Worm (Caenorhabditis elegans) whole organism, L4 larva: ENCODE data around the gene his-38.

Source experiments
- T26A8.4 ChIP-seq: fragments of 200-800 bp; sonication (Bioruptor generic); IDR thresholded peaks from 2 replicates; pipeline ENCODE4 v1.3.6; 2022; ENCODE audit warnings: missing genetic modification characterization, missing compliant biosample characterization
- Y5F2A.4 ChIP-seq: fragments of 200-800 bp; sonication (Bioruptor generic); optimal IDR thresholded peaks from 2 replicates; lab custom pipeline; 2018; ENCODE audit warnings: mild to moderate bottlenecking, missing genetic modification characterization, missing compliant biosample characterization
- Y75B8A.6 ChIP-seq: fragments of 200-800 bp; sonication (Bioruptor generic); IDR thresholded peaks from 2 replicates; pipeline ENCODE4 v1.3.6; 2022; ENCODE audit warnings: missing genetic modification reagents, missing genetic modification characterization, missing compliant biosample characterization
- ZK337.2 ChIP-seq: fragments of 200-800 bp; sonication (Bioruptor generic); IDR thresholded peaks from 2 replicates; pipeline ENCODE4 v1.3.6; 2022; ENCODE audit warnings: missing genetic modification reagents, missing genetic modification characterization, missing compliant biosample characterization
- ama-1 ChIP-seq: fragments of 150-350 bp; optimal IDR thresholded peaks from 2 replicates; lab custom pipeline; 2014; ENCODE audit warnings: inconsistent platforms, mixed read lengths
- arid-1 ChIP-seq: fragments of 200-800 bp; sonication (Bioruptor generic); conservative IDR thresholded peaks from 2 replicates; pipeline ENCODE4 v1.3.6; 2022; ENCODE audit warnings: missing genetic modification reagents, missing genetic modification characterization, missing compliant biosample characterization
- ceh-32 ChIP-seq: sonication (generic microtip); optimal IDR thresholded peaks from 2 replicates; lab custom pipeline; 2016; ENCODE audit warnings: mild to moderate bottlenecking, missing genetic modification characterization, missing compliant biosample characterization; ENCODE audit not compliant: poor library complexity
- ceh-44 ChIP-seq: fragments of 200-800 bp; sonication (Bioruptor generic); IDR thresholded peaks from 2 replicates; pipeline ENCODE4 v1.3.6; 2022; ENCODE audit warnings: missing genetic modification reagents, missing genetic modification characterization, missing compliant biosample characterization
- ceh-62 ChIP-seq: sonication (generic microtip); optimal IDR thresholded peaks from 2 replicates; lab custom pipeline; 2017; ENCODE audit warnings: missing biosample characterization, missing genetic modification characterization
- ceh-82 ChIP-seq: sonication (generic microtip); optimal IDR thresholded peaks from 2 replicates; lab custom pipeline; 2017; ENCODE audit warnings: missing biosample characterization, missing genetic modification characterization
- ctbp-1 ChIP-seq: fragments of 200-800 bp; sonication (Bioruptor generic); IDR thresholded peaks from 2 replicates; pipeline ENCODE4 v1.3.6; 2022; ENCODE audit warnings: missing genetic modification reagents, missing genetic modification characterization, missing compliant biosample characterization
- daf-12 ChIP-seq: fragments of 150-350 bp; optimal IDR thresholded peaks from 2 replicates; lab custom pipeline; 2014; ENCODE audit warnings: missing biosample characterization, missing genetic modification reagents, missing genetic modification characterization
- daf-16 ChIP-seq, 3 experiments: sonication (generic microtip); optimal IDR thresholded peaks; 2 replicates each; lab custom pipeline; 2016 to 2017; ENCODE audit warnings: missing genetic modification characterization in 3 of 3, missing genetic modification reagents in 3 of 3, mild to moderate bottlenecking in 2 of 3, missing compliant biosample characterization in 2 of 3, missing biosample characterization in 1 of 3, moderate library complexity in 1 of 3
- daf-8 ChIP-seq: fragments of 200-800 bp; sonication (Bioruptor generic); IDR thresholded peaks from 2 replicates; pipeline ENCODE4 v1.3.6; 2022; ENCODE audit warnings: missing genetic modification characterization, missing compliant biosample characterization
- dmd-6 ChIP-seq: fragments of 200-800 bp; sonication (Bioruptor generic); IDR thresholded peaks from 2 replicates; pipeline ENCODE4 v1.3.6; 2022; ENCODE audit warnings: missing genetic modification reagents, missing genetic modification characterization, missing compliant biosample characterization
- dmd-9 ChIP-seq: fragments of 200-800 bp; sonication (Bioruptor generic); IDR thresholded peaks from 2 replicates; pipeline ENCODE4 v1.3.6; 2022; ENCODE audit warnings: missing genetic modification reagents, missing genetic modification characterization, missing compliant biosample characterization
- dve-1 ChIP-seq: sonication (generic microtip); optimal IDR thresholded peaks from 2 replicates; lab custom pipeline; 2017; ENCODE audit warnings: antibody characterized with exemption, mild to moderate bottlenecking, missing genetic modification characterization, missing compliant biosample characterization; ENCODE audit not compliant: insufficient read depth
- egl-27 ChIP-seq: sonication (generic microtip); optimal IDR thresholded peaks from 3 replicates; lab custom pipeline; 2017; ENCODE audit warnings: missing biosample characterization, missing genetic modification reagents, missing genetic modification characterization
- hlh-11 ChIP-seq: fragments of 200-800 bp; sonication (Bioruptor generic); optimal IDR thresholded peaks from 2 replicates; lab custom pipeline; 2018; ENCODE audit warnings: mild to moderate bottlenecking, missing genetic modification characterization, missing compliant biosample characterization
- hmg-1.1 ChIP-seq: fragments of 200-800 bp; sonication (Bioruptor generic); IDR thresholded peaks from 2 replicates; pipeline ENCODE4 v1.3.6; 2022; ENCODE audit warnings: missing genetic modification reagents, missing genetic modification characterization, missing compliant biosample characterization
- jun-1 ChIP-seq: fragments of 150-350 bp; optimal IDR thresholded peaks from 2 replicates; lab custom pipeline; 2014; ENCODE audit warnings: missing biosample characterization, missing genetic modification reagents, missing genetic modification characterization
- lin-29 ChIP-seq: fragments of 200-800 bp; sonication (Bioruptor generic); IDR thresholded peaks from 2 replicates; pipeline ENCODE4 v1.3.6; 2022; ENCODE audit warnings: missing genetic modification reagents, missing genetic modification characterization, missing compliant biosample characterization
- lin-38 ChIP-seq: fragments of 200-800 bp; sonication (Bioruptor generic); IDR thresholded peaks from 2 replicates; pipeline ENCODE4 v1.3.6; 2022; ENCODE audit warnings: missing genetic modification reagents, missing genetic modification characterization, missing compliant biosample characterization
- lsy-2 ChIP-seq, 2 experiments: fragments of 150-350 bp in 1 of 2; sonication (generic microtip) in 1 of 2; optimal IDR thresholded peaks; 2 replicates each; lab custom pipeline; 2014 to 2017; ENCODE audit warnings: missing biosample characterization in 2 of 2, missing genetic modification characterization in 2 of 2
- madf-9 ChIP-seq: fragments of 200-800 bp; sonication (Bioruptor generic); conservative IDR thresholded peaks from 2 replicates; pipeline ENCODE4 v1.3.6; 2022; ENCODE audit warnings: missing genetic modification reagents, missing genetic modification characterization, missing compliant biosample characterization
- mdt-29 ChIP-seq: fragments of 200-800 bp; sonication (Bioruptor generic); IDR thresholded peaks from 2 replicates; pipeline ENCODE4 v1.3.6; 2022; ENCODE audit warnings: missing genetic modification reagents, missing genetic modification characterization, missing compliant biosample characterization
- mep-1 ChIP-seq: fragments of 150-350 bp; sonication (generic microtip); optimal IDR thresholded peaks from 3 replicates; lab custom pipeline; 2014; ENCODE audit warnings: missing biosample characterization, missing genetic modification characterization
- mes-2 ChIP-seq: sonication (generic microtip); optimal IDR thresholded peaks from 2 replicates; lab custom pipeline; 2016; ENCODE audit warnings: missing genotype, mild to moderate bottlenecking, missing genetic modification characterization, missing compliant biosample characterization; ENCODE audit not compliant: poor library complexity, severe bottlenecking
- mxl-2 ChIP-seq: fragments of 200-800 bp; sonication (Bioruptor generic); conservative IDR thresholded peaks from 2 replicates; pipeline ENCODE4 v1.3.6; 2022; ENCODE audit warnings: missing genetic modification reagents, missing genetic modification characterization, missing compliant biosample characterization
- nhr-10 ChIP-seq: fragments of 150-350 bp; optimal IDR thresholded peaks from 2 replicates; lab custom pipeline; 2014; ENCODE audit warnings: missing biosample characterization, missing genetic modification characterization
- nhr-102 ChIP-seq: sonication (generic microtip); optimal IDR thresholded peaks from 2 replicates; lab custom pipeline; 2016; ENCODE audit warnings: mild to moderate bottlenecking, missing genetic modification characterization, moderate library complexity, missing compliant biosample characterization
- nhr-111 ChIP-seq: fragments of 200-800 bp; sonication (Bioruptor generic); optimal IDR thresholded peaks from 2 replicates; lab custom pipeline; 2018; ENCODE audit warnings: mild to moderate bottlenecking, missing genetic modification characterization, missing compliant biosample characterization
- nhr-237 ChIP-seq: sonication (generic microtip); optimal IDR thresholded peaks from 2 replicates; lab custom pipeline; 2017; ENCODE audit warnings: missing biosample characterization, missing genetic modification characterization
- nhr-28 ChIP-seq: fragments of 150-350 bp; optimal IDR thresholded peaks from 2 replicates; lab custom pipeline; 2014; ENCODE audit warnings: missing biosample characterization, missing genetic modification characterization
- nhr-42 ChIP-seq: fragments of 200-800 bp; sonication (Bioruptor generic); IDR thresholded peaks from 2 replicates; pipeline ENCODE4 v1.3.6; 2022; ENCODE audit warnings: missing genetic modification characterization, missing compliant biosample characterization
- nhr-6 ChIP-seq: fragments of 150-350 bp; optimal IDR thresholded peaks from 2 replicates; lab custom pipeline; 2014; ENCODE audit warnings: missing biosample characterization, missing genetic modification characterization
- nhr-76 ChIP-seq: fragments of 150-350 bp; optimal IDR thresholded peaks from 2 replicates; lab custom pipeline; 2014; ENCODE audit warnings: missing biosample characterization, missing genetic modification characterization
- nhr-77 ChIP-seq: fragments of 150-350 bp; optimal IDR thresholded peaks from 2 replicates; lab custom pipeline; 2014; ENCODE audit warnings: missing biosample characterization, missing genetic modification characterization
- pha-4 ChIP-seq, 2 experiments: fragments of 150-350 bp in 1 of 2; fragments of 200-800 bp in 1 of 2; sonication (Bioruptor generic) in 1 of 2; IDR thresholded peaks in 1 of 2; optimal IDR thresholded peaks in 1 of 2; 2 replicates each; pipeline versions ENCODE4 v1.3.6 to Lab custom; 2014 to 2022; ENCODE audit warnings: missing genetic modification characterization in 2 of 2, missing genetic modification reagents in 2 of 2, missing biosample characterization in 1 of 2, missing compliant biosample characterization in 1 of 2
- pqm-1 ChIP-seq: sonication (generic microtip); optimal IDR thresholded peaks from 2 replicates; lab custom pipeline; 2017; ENCODE audit warnings: missing biosample characterization, missing genetic modification characterization
- saeg-2 ChIP-seq: fragments of 200-800 bp; sonication (Bioruptor generic); IDR thresholded peaks from 2 replicates; pipeline ENCODE4 v1.3.6; 2022; ENCODE audit warnings: missing genetic modification reagents, missing genetic modification characterization, missing compliant biosample characterization
- set-16 ChIP-seq: fragments of 200-800 bp; sonication (Bioruptor generic); IDR thresholded peaks from 2 replicates; pipeline ENCODE4 v1.3.6; 2022; ENCODE audit warnings: missing genetic modification reagents, missing genetic modification characterization, missing compliant biosample characterization
- spr-3 ChIP-seq: fragments of 200-800 bp; sonication (Bioruptor generic); optimal IDR thresholded peaks from 2 replicates; lab custom pipeline; 2018; ENCODE audit warnings: mild to moderate bottlenecking, missing genetic modification characterization, missing compliant biosample characterization
- tra-1 ChIP-seq: fragments of 200-800 bp; sonication (Bioruptor generic); IDR thresholded peaks from 2 replicates; pipeline ENCODE4 v1.3.6; 2022; ENCODE audit warnings: missing genetic modification reagents, missing genetic modification characterization, missing compliant biosample characterization
- zag-1 ChIP-seq: fragments of 150-350 bp; optimal IDR thresholded peaks from 2 replicates; lab custom pipeline; 2014; ENCODE audit warnings: missing biosample characterization, missing genetic modification characterization
- zfp-2 ChIP-seq: sonication (generic microtip); optimal IDR thresholded peaks from 2 replicates; lab custom pipeline; 2016; ENCODE audit warnings: mild to moderate bottlenecking, missing genetic modification characterization, missing compliant biosample characterization
- zip-2 ChIP-seq: fragments of 150-350 bp; optimal IDR thresholded peaks from 2 replicates; lab custom pipeline; 2014; ENCODE audit warnings: missing biosample characterization, missing genetic modification characterization
- ztf-11 ChIP-seq: fragments of 150-350 bp; optimal IDR thresholded peaks from 2 replicates; lab custom pipeline; 2014; ENCODE audit warnings: missing biosample characterization, missing genetic modification characterization

The his-38 gene

ce11 chrX:7316485-7317391 is 7.1 kb upstream of the his-38 start, which contains the start of the genes spp-2 and spp-6:
spp-2 (minus strand) TSS chrX:7316818.
spp-6 (plus strand) TSS chrX:7317341.
- no peak for TF ChIP-seq lin-29
- TF ChIP-seq Y75B8A.6 (GFP tag; lab: Robert Waterston, UW), result no peak
- TF ChIP-seq lin-38 (GFP tag; lab: Robert Waterston, UW), result no peak
- no peak for TF ChIP-seq ZK337.2
- no peak for TF ChIP-seq mep-1
- TF ChIP-seq zfp-2 (tag; lab: Kevin White, UChicago), result no peak
- TF ChIP-seq nhr-102, result peak; percentile 10
- TF ChIP-seq zag-1 (tag; lab: Kevin White, UChicago), result no peak
- no peak for TF ChIP-seq nhr-111 (GFP tag; lab: Kevin White, UChicago)
- no peak for TF ChIP-seq daf-8
- no peak for TF ChIP-seq daf-16 (GFP tag; optimal IDR thresholded peaks at IDR 0.05; lab: Kevin White, UChicago)
- peak; percentile 89 for TF ChIP-seq daf-16 (tag; optimal IDR thresholded peaks at IDR 0.05; lab: Kevin White, UChicago)
- no peak for TF ChIP-seq egl-27
- TF ChIP-seq ceh-82 (tag; lab: Kevin White, UChicago), result no peak
- TF ChIP-seq set-16, result no peak
- TF ChIP-seq daf-12 (tag; lab: Kevin White, UChicago), result no peak
- no peak for TF ChIP-seq mxl-2 (GFP tag; lab: Robert Waterston, UW)
- no peak for TF ChIP-seq madf-9
- TF ChIP-seq lsy-2 (tag; optimal IDR thresholded peaks at IDR 0.05; lab: Kevin White, UChicago), result no peak
- TF ChIP-seq zip-2 (tag; lab: Kevin White, UChicago), result no peak
- TF ChIP-seq nhr-6 (tag; lab: Kevin White, UChicago), result peak; percentile 53
- no peak for TF ChIP-seq nhr-76 (tag; lab: Kevin White, UChicago)
- no peak for TF ChIP-seq ceh-62 (tag; lab: Kevin White, UChicago)
- no peak for TF ChIP-seq Y5F2A.4 (GFP tag; lab: Kevin White, UChicago)
- peak; percentile 63; the same call in 1 of the 2 replicates for TF ChIP-seq T26A8.4
- peak; percentile 29 for TF ChIP-seq mes-2 (tag; lab: Kevin White, UChicago)
- peak; percentile 12 for TF ChIP-seq nhr-10
- no peak for TF ChIP-seq ztf-11 (tag; lab: Kevin White, UChicago)
- no peak for TF ChIP-seq arid-1 (GFP tag; lab: Robert Waterston, UW)
- TF ChIP-seq ama-1 (lab: Kevin White, UChicago), result peak; percentile 7
- TF ChIP-seq dmd-6 (GFP tag; lab: Robert Waterston, UW), result peak; percentile 76
- peak; percentile 16; the same call in 1 of the 2 replicates for TF ChIP-seq pha-4 (GFP tag; IDR thresholded peaks at IDR 0.05; lab: Robert Waterston, UW)
- no peak for TF ChIP-seq pha-4 (tag; optimal IDR thresholded peaks at IDR 0.05; lab: Kevin White, UChicago)
- TF ChIP-seq nhr-77 (tag; lab: Kevin White, UChicago), result peak; percentile 0
- TF ChIP-seq dmd-9 (GFP tag; lab: Robert Waterston, UW), result no peak
- no peak for TF ChIP-seq nhr-237 (tag; lab: Kevin White, UChicago)
- TF ChIP-seq pqm-1, result peak; percentile 96
- TF ChIP-seq ctbp-1 (GFP tag; lab: Robert Waterston, UW), result no peak
- TF ChIP-seq mdt-29, result peak; percentile 21; the same call in 1 of the 2 replicates
- no peak for TF ChIP-seq tra-1 (GFP tag; lab: Robert Waterston, UW)
- peak; percentile 65 for TF ChIP-seq hlh-11
- TF ChIP-seq nhr-42 (GFP tag; lab: Robert Waterston, UW), result no peak
- TF ChIP-seq nhr-28 (tag; lab: Kevin White, UChicago), result peak; percentile 38
- no peak for TF ChIP-seq jun-1 (tag; lab: Kevin White, UChicago)
- peak; percentile 75; the same call in 1 of the 2 replicates for TF ChIP-seq saeg-2 (GFP tag; lab: Robert Waterston, UW)
- peak; percentile 86 for TF ChIP-seq dve-1 (tag; lab: Kevin White, UChicago)
- no peak for TF ChIP-seq hmg-1.1 (GFP tag; lab: Robert Waterston, UW)
- TF ChIP-seq spr-3 (GFP tag; lab: Kevin White, UChicago), result no peak
- no peak for TF ChIP-seq ceh-32 (tag; lab: Kevin White, UChicago)
- no peak for TF ChIP-seq ceh-44 (GFP tag; lab: Robert Waterston, UW)
